Fruit fly (Drosophila melanogaster): ENCODE data around the gene Usp47.

The Usp47 gene

dm6 chr3L:5779476-5780401 lies 27.0 kb downstream of the Usp47 start, which contains the start of the genes Myt1, PGRP-LD and Pmi:
TSS of gene Myt1 (minus strand) at chr3L:5779591.
TSS of gene PGRP-LD (plus strand) at chr3L:5780051.
TSS of gene Pmi (plus strand) at chr3L:5780051.
- no peak for TF ChIP-seq CG7045 (GFP tag; optimal IDR thresholded peaks at IDR 0.05)
- TF ChIP-seq cnc (optimal IDR thresholded peaks at IDR 0.05), result no peak
- no peak for TF ChIP-seq toe (GFP tag; optimal IDR thresholded peaks at IDR 0.05)
- TF ChIP-seq CG12768 (GFP tag; optimal IDR thresholded peaks at IDR 0.05), result no peak
- no peak for TF ChIP-seq kay (GFP tag; ENCODE audit: borderline replicate concordance)
- TF ChIP-seq CG33017 (tag; optimal IDR thresholded peaks at IDR 0.05), result no peak
- no peak for TF ChIP-seq CG7101 (tag; optimal IDR thresholded peaks at IDR 0.05)
- no peak for TF ChIP-seq Mnt (GFP tag; optimal IDR thresholded peaks at IDR 0.05)
- no peak for TF ChIP-seq Crg-1 (GFP tag; optimal IDR thresholded peaks at IDR 0.05)
- TF ChIP-seq ovo (GFP tag; optimal IDR thresholded peaks at IDR 0.05), result no peak
- TF ChIP-seq CG5204 (GFP tag; optimal IDR thresholded peaks at IDR 0.05), result no peak
- no peak for TF ChIP-seq cic (GFP tag; optimal IDR thresholded peaks at IDR 0.05)
- TF ChIP-seq Clk (GFP tag; optimal IDR thresholded peaks at IDR 0.05), result no peak
- no peak for TF ChIP-seq CG11617 (GFP tag; optimal IDR thresholded peaks at IDR 0.05)
- no peak for TF ChIP-seq pad (GFP tag; optimal IDR thresholded peaks at IDR 0.05)
- TF ChIP-seq tj (GFP tag; optimal IDR thresholded peaks at IDR 0.05), result no peak
- TF ChIP-seq CG14711 (tag; optimal IDR thresholded peaks at IDR 0.05), result no peak

- TF ChIP-seq kay (GFP tag; ENCODE audit: borderline replicate concordance) (no peak), Crg-1 (GFP tag; optimal IDR thresholded peaks at IDR 0.05) (no peak), CG14711 (tag; optimal IDR thresholded peaks at IDR 0.05) (no peak), Hr96 (GFP tag; optimal IDR thresholded peaks at IDR 0.05) (no peak), CG7045 (GFP tag; optimal IDR thresholded peaks at IDR 0.05) (no peak), cic (GFP tag; optimal IDR thresholded peaks at IDR 0.05) (no peak), Clk (GFP tag; optimal IDR thresholded peaks at IDR 0.05) (no peak), CG5204 (GFP tag; optimal IDR thresholded peaks at IDR 0.05) (no peak), bab1 (GFP tag; optimal IDR thresholded peaks at IDR 0.05) (no peak), ovo (GFP tag; optimal IDR thresholded peaks at IDR 0.05) (no peak), CG7101 (tag; optimal IDR thresholded peaks at IDR 0.05) (no peak), cnc (optimal IDR thresholded peaks at IDR 0.05) (no peak), CG11617 (GFP tag; optimal IDR thresholded peaks at IDR 0.05) (no peak), CG12768 (GFP tag; optimal IDR thresholded peaks at IDR 0.05) (no peak), CG33017 (tag; optimal IDR thresholded peaks at IDR 0.05) (no peak), toe (GFP tag; optimal IDR thresholded peaks at IDR 0.05) (no peak), CG1620 (GFP tag; optimal IDR thresholded peaks at IDR 0.05) (no peak), tj (GFP tag; optimal IDR thresholded peaks at IDR 0.05) (no peak), Mnt (GFP tag; optimal IDR thresholded peaks at IDR 0.05) (no peak)
These were observed 32.7 kb downstream of the Usp47 start for dm6 chr3L:5785237-5786062.

dm6 chr3L:5786604-5787003 lies 33.8 kb downstream of the Usp47 start, which contains the start of gene Cralbp:
TSS of gene Cralbp (minus strand) at chr3L:5786718.
- TF ChIP-seq CG1620 (GFP tag; optimal IDR thresholded peaks at IDR 0.05), result no peak
- TF ChIP-seq kay (GFP tag; ENCODE audit: borderline replicate concordance), result no peak
- no peak for TF ChIP-seq pad (GFP tag; optimal IDR thresholded peaks at IDR 0.05)
- TF ChIP-seq CG7045 (GFP tag; optimal IDR thresholded peaks at IDR 0.05), result no peak
- TF ChIP-seq CG12768 (GFP tag; optimal IDR thresholded peaks at IDR 0.05), result no peak
- TF ChIP-seq Mnt (GFP tag; optimal IDR thresholded peaks at IDR 0.05), result no peak
- TF ChIP-seq Crg-1 (GFP tag; optimal IDR thresholded peaks at IDR 0.05), result no peak
- no peak for TF ChIP-seq cnc (optimal IDR thresholded peaks at IDR 0.05)
- TF ChIP-seq CG33017 (tag; optimal IDR thresholded peaks at IDR 0.05), result no peak

- TF ChIP-seq Mnt (GFP tag; optimal IDR thresholded peaks at IDR 0.05), result no peak
- no peak for TF ChIP-seq CG33017 (tag; optimal IDR thresholded peaks at IDR 0.05)
- no peak for TF ChIP-seq CG7101 (tag; optimal IDR thresholded peaks at IDR 0.05)
- TF ChIP-seq toe (GFP tag; optimal IDR thresholded peaks at IDR 0.05), result no peak
- TF ChIP-seq CG1620 (GFP tag; optimal IDR thresholded peaks at IDR 0.05), result no peak
- no peak for TF ChIP-seq CG5204 (GFP tag; optimal IDR thresholded peaks at IDR 0.05)
- no peak for TF ChIP-seq cnc (optimal IDR thresholded peaks at IDR 0.05)
- TF ChIP-seq CG7045 (GFP tag; optimal IDR thresholded peaks at IDR 0.05), result no peak
These were observed 34.7 kb downstream of the Usp47 start for dm6 chr3L:5787476-5787875.

- no peak for TF ChIP-seq CG33017 (tag; optimal IDR thresholded peaks at IDR 0.05)
- TF ChIP-seq Crg-1 (GFP tag; optimal IDR thresholded peaks at IDR 0.05), result no peak
These were observed 36.0 kb downstream of the Usp47 start for dm6 chr3L:5788823-5789222.

dm6 chr3L:5789663-5790062 lies 36.9 kb downstream of the Usp47 start:
- TF ChIP-seq toe (GFP tag; optimal IDR thresholded peaks at IDR 0.05) (no peak), CG33017 (tag; optimal IDR thresholded peaks at IDR 0.05) (peak; percentile 35), CG5204 (GFP tag; optimal IDR thresholded peaks at IDR 0.05) (no peak), Crg-1 (GFP tag; optimal IDR thresholded peaks at IDR 0.05) (no peak), Hr96 (GFP tag; optimal IDR thresholded peaks at IDR 0.05) (no peak), bab1 (GFP tag; optimal IDR thresholded peaks at IDR 0.05) (peak; percentile 23), CG7101 (tag; optimal IDR thresholded peaks at IDR 0.05) (peak; percentile 29), ovo (GFP tag; optimal IDR thresholded peaks at IDR 0.05) (no peak), CG14711 (tag; optimal IDR thresholded peaks at IDR 0.05) (peak; percentile 37), CG11617 (GFP tag; optimal IDR thresholded peaks at IDR 0.05) (no peak)
